Worm (Caenorhabditis elegans) whole organism, mixed stage, embryonic: ENCODE data around the gene F55F1.2.

Experiments used
- ceh-39 ChIP-seq: fragments of 150-350 bp; optimal IDR thresholded peaks from 2 replicates; lab custom pipeline; 2014; ENCODE audit warnings: missing biosample characterization, missing genetic modification characterization
- ceh-83 ChIP-seq: fragments of 200-800 bp; sonication (Bioruptor generic); optimal IDR thresholded peaks from 2 replicates; lab custom pipeline; 2018; ENCODE audit warnings: mild to moderate bottlenecking, missing genetic modification characterization, missing compliant biosample characterization
- ces-1 ChIP-seq: fragments of 150-350 bp; optimal IDR thresholded peaks from 2 replicates; lab custom pipeline; 2014; ENCODE audit warnings: missing biosample characterization, missing genetic modification reagents, missing genetic modification characterization
- elt-1 ChIP-seq: sonication (generic microtip); optimal IDR thresholded peaks from 2 replicates; lab custom pipeline; 2017; ENCODE audit warnings: missing genetic modification characterization, mild to moderate bottlenecking, missing compliant biosample characterization, antibody characterized with exemption, moderate library complexity, borderline replicate concordance; ENCODE audit not compliant: insufficient read depth
- elt-3 ChIP-seq: fragments of 150-350 bp; optimal IDR thresholded peaks from 2 replicates; lab custom pipeline; 2014; ENCODE audit warnings: missing biosample characterization, missing genetic modification characterization
- ham-2 ChIP-seq: fragments of 200-800 bp; sonication (Bioruptor generic); optimal IDR thresholded peaks from 2 replicates; lab custom pipeline; 2018; ENCODE audit warnings: mild to moderate bottlenecking, missing genetic modification characterization, missing compliant biosample characterization
- lin-13 ChIP-seq: fragments of 150-350 bp; optimal IDR thresholded peaks from 2 replicates; lab custom pipeline; 2014; ENCODE audit warnings: missing biosample characterization, missing genetic modification characterization
- nhr-2 ChIP-seq: fragments of 150-350 bp; optimal IDR thresholded peaks from 2 replicates; lab custom pipeline; 2014; ENCODE audit warnings: missing biosample characterization, missing genetic modification characterization
- pha-4 ChIP-seq: fragments of 150-350 bp; optimal IDR thresholded peaks from 2 replicates; lab custom pipeline; 2018; ENCODE audit warnings: missing biosample characterization, missing genetic modification reagents, missing genetic modification characterization
- snpc-4 ChIP-seq: fragments of 150-350 bp; optimal IDR thresholded peaks from 2 replicates; lab custom pipeline; 2014; ENCODE audit warnings: missing biosample characterization, missing genetic modification characterization
- unc-39 ChIP-seq: fragments of 150-350 bp; optimal IDR thresholded peaks from 2 replicates; lab custom pipeline; 2014; ENCODE audit warnings: missing biosample characterization, missing genetic modification characterization
- unc-62 ChIP-seq: fragments of 150-350 bp; optimal IDR thresholded peaks from 2 replicates; lab custom pipeline; 2014; ENCODE audit warnings: missing biosample characterization, missing genetic modification reagents, missing genetic modification characterization
- zip-8 ChIP-seq: fragments of 150-350 bp; optimal IDR thresholded peaks from 2 replicates; lab custom pipeline; 2014; ENCODE audit warnings: missing biosample characterization, missing genetic modification characterization
- ztf-11 ChIP-seq: fragments of 150-350 bp; optimal IDR thresholded peaks from 2 replicates; lab custom pipeline; 2014; ENCODE audit warnings: missing biosample characterization, missing genetic modification characterization

- no peak for TF ChIP-seq unc-62
- TF ChIP-seq ztf-11 (tag; lab: Kevin White, UChicago): no peak
- TF ChIP-seq snpc-4 (tag; lab: Kevin White, UChicago): no peak
- no peak for TF ChIP-seq ces-1 (GFP tag; lab: Kevin White, UChicago)
- TF ChIP-seq pha-4: no peak
- no peak for TF ChIP-seq ceh-83 (GFP tag; lab: Kevin White, UChicago)
- no peak for TF ChIP-seq lin-13 (tag; lab: Kevin White, UChicago)
- TF ChIP-seq elt-3: no peak
- TF ChIP-seq ceh-39 (tag; lab: Kevin White, UChicago): no peak
- no peak for TF ChIP-seq nhr-2
- TF ChIP-seq unc-39 (tag; lab: Kevin White, UChicago): no peak
- no peak for TF ChIP-seq elt-1 (tag; lab: Kevin White, UChicago)
- TF ChIP-seq ham-2 (GFP tag; lab: Kevin White, UChicago): no peak
- no peak for TF ChIP-seq zip-8 (tag; lab: Kevin White, UChicago)
Observed at ce11 chrX:2795054-2795453, 25.2 kb upstream of the F55F1.2 start.
